ENCODE assay signal across 1 fruit fly cellular context in the genomic region with DNA sequence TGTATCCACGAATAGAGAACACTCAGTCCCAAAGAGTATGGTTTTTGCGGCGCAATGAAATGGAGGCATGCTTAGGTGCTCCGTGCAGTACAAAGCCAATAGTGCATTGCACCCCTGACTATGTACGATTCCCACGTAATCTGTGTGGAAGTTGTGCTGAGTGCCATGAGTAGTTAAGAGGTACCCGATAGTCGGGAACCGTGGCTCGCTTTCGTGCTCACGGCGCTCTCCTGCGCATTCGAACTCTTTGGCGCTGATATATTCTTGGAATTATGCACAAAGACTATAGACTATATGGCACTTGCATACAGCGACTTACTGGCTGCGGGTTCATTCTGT.
TF ChIP-seq lines count a peak whose summit lies in the region.

No protein-coding gene starts in this region.

TF ChIP-seq in whole organism, embryonic, 481 proteins besides CTCF, POLR2A, EP300 and RAD21 (continued from another document):
- TF ChIP-seq CG7987 (GFP tag; optimal IDR thresholded peaks at IDR 0.05; lab: Kevin White, UChicago) (no peak), dati (GFP tag; IDR thresholded peaks at IDR 0.05; lab: Robert Waterston, UW) (no peak), CHES-1-like (GFP tag; optimal IDR thresholded peaks at IDR 0.05; lab: Kevin White, UChicago) (peak; percentile 16), ind (GFP tag; optimal IDR thresholded peaks at IDR 0.05; lab: Kevin White, UChicago) (no peak), cato (GFP tag; optimal IDR thresholded peaks at IDR 0.05; lab: Kevin White, UChicago; ENCODE audit: borderline replicate concordance) (no peak), grn (GFP tag; optimal IDR thresholded peaks at IDR 0.05; lab: Kevin White, UChicago) (no peak), CG14441 (GFP tag; IDR thresholded peaks at IDR 0.05; lab: Robert Waterston, UW) (0 out of 2 replicates have a peak, but pooled peaks have one; percentile 33), Opbp (GFP tag; IDR thresholded peaks at IDR 0.05; lab: Robert Waterston, UW; ENCODE audit: partially characterized antibody) (no peak), NC2β (GFP tag; optimal IDR thresholded peaks at IDR 0.05; lab: Kevin White, UChicago) (no peak), CG1603 (tag; optimal IDR thresholded peaks at IDR 0.05; lab: Kevin White, UChicago) (peak; percentile 37), CrebB (tag; optimal IDR thresholded peaks at IDR 0.05; lab: Kevin White, UChicago) (no peak), Bgb (GFP tag; IDR thresholded peaks at IDR 0.05; lab: Robert Waterston, UW; ENCODE audit: partially characterized antibody) (no peak), PHDP (tag; optimal IDR thresholded peaks at IDR 0.05; lab: Kevin White, UChicago) (no peak), toy (GFP tag; IDR thresholded peaks at IDR 0.05; lab: Robert Waterston, UW) (no peak), HHEX (GFP tag; optimal IDR thresholded peaks at IDR 0.05; lab: Kevin White, UChicago) (no peak), CG3995 (GFP tag; optimal IDR thresholded peaks at IDR 0.05; lab: Kevin White, UChicago) (no peak), CG2875 (GFP tag; optimal IDR thresholded peaks at IDR 0.05; lab: Kevin White, UChicago) (no peak), croc (GFP tag; conservative IDR thresholded peaks at IDR 0.05; lab: Robert Waterston, UW) (no peak), CG2889 (GFP tag; IDR thresholded peaks at IDR 0.05; lab: Robert Waterston, UW) (no peak), Blimp-1 (GFP tag; optimal IDR thresholded peaks at IDR 0.05; lab: Kevin White, UChicago) (no peak), Neu2 (GFP tag; optimal IDR thresholded peaks at IDR 0.05; lab: Kevin White, UChicago; ENCODE audit: borderline replicate concordance) (no peak), CG17829 (tag; optimal IDR thresholded peaks at IDR 0.05; lab: Kevin White, UChicago) (no peak), CG31224 (GFP tag; IDR thresholded peaks at IDR 0.05; lab: Robert Waterston, UW) (no peak), pzg (GFP tag; optimal IDR thresholded peaks at IDR 0.05; lab: Kevin White, UChicago) (no peak), chif (GFP tag; optimal IDR thresholded peaks at IDR 0.05; lab: Kevin White, UChicago) (no peak), her (GFP tag; optimal IDR thresholded peaks at IDR 0.05; lab: Kevin White, UChicago) (no peak), CG9609 (GFP tag; optimal IDR thresholded peaks at IDR 0.05; lab: Kevin White, UChicago) (no peak), CG14050 (GFP tag; IDR thresholded peaks at IDR 0.05; lab: Robert Waterston, UW) (no peak), CG31441 (GFP tag; IDR thresholded peaks at IDR 0.05; lab: Robert Waterston, UW) (no peak), zf30C (GFP tag; optimal IDR thresholded peaks at IDR 0.05; lab: Kevin White, UChicago) (no peak), CG31388 (GFP tag; optimal IDR thresholded peaks at IDR 0.05; lab: Kevin White, UChicago) (no peak), CG12155 (GFP tag; optimal IDR thresholded peaks at IDR 0.05; lab: Kevin White, UChicago) (no peak), E2f1 (GFP tag; IDR thresholded peaks at IDR 0.05; lab: Robert Waterston, UW) (no peak), kay (GFP tag; optimal IDR thresholded peaks at IDR 0.05; lab: Kevin White, UChicago) (no peak), Six4 (GFP tag; optimal IDR thresholded peaks at IDR 0.05; lab: Kevin White, UChicago) (no peak), CG7786 (GFP tag; optimal IDR thresholded peaks at IDR 0.05; lab: Kevin White, UChicago) (no peak), so (GFP tag; IDR thresholded peaks at IDR 0.05; lab: Robert Waterston, UW) (no peak), CG10366 (GFP tag; IDR thresholded peaks at IDR 0.05; lab: Robert Waterston, UW) (no peak), Lim3 (GFP tag; IDR thresholded peaks at IDR 0.05; lab: Robert Waterston, UW) (no peak), nom (GFP tag; optimal IDR thresholded peaks at IDR 0.05; lab: Kevin White, UChicago) (peak; percentile 62), Nf-YB (GFP tag; optimal IDR thresholded peaks at IDR 0.05; lab: Kevin White, UChicago) (no peak), CG17361 (GFP tag; IDR thresholded peaks at IDR 0.05; lab: Robert Waterston, UW) (0 out of 3 replicates have a peak, but pooled peaks have one; percentile 29), odd (GFP tag; optimal IDR thresholded peaks at IDR 0.05; lab: Kevin White, UChicago) (no peak), abd-A (tag; optimal IDR thresholded peaks at IDR 0.05; lab: Kevin White, UChicago) (no peak), ems (GFP tag; optimal IDR thresholded peaks at IDR 0.05; lab: Kevin White, UChicago) (no peak), CG11560 (tag; IDR thresholded peaks at IDR 0.05; lab: Robert Waterston, UW) (no peak), tap (tag; optimal IDR thresholded peaks at IDR 0.05; lab: Kevin White, UChicago) (no peak), fu2 (GFP tag; optimal IDR thresholded peaks at IDR 0.05; lab: Kevin White, UChicago) (no peak), oc (tag; optimal IDR thresholded peaks at IDR 0.05; lab: Kevin White, UChicago) (no peak), h (optimal IDR thresholded peaks at IDR 0.05; lab: Kevin White, UChicago) (no peak), Atf-2 (GFP tag; optimal IDR thresholded peaks at IDR 0.05; lab: Kevin White, UChicago) (no peak), CG1647 (GFP tag; optimal IDR thresholded peaks at IDR 0.05; lab: Kevin White, UChicago) (no peak), CG17568 (GFP tag; optimal IDR thresholded peaks at IDR 0.05; lab: Kevin White, UChicago) (no peak), CG12942 (GFP tag; optimal IDR thresholded peaks at IDR 0.05; lab: Kevin White, UChicago) (no peak), da (GFP tag; optimal IDR thresholded peaks at IDR 0.05; lab: Kevin White, UChicago) (no peak), CG12769 (tag; optimal IDR thresholded peaks at IDR 0.05; lab: Kevin White, UChicago) (peak; percentile 33), Deaf1 (tag; optimal IDR thresholded peaks at IDR 0.05; lab: Kevin White, UChicago) (no peak), dan (GFP tag; IDR thresholded peaks at IDR 0.05; lab: Robert Waterston, UW) (no peak), fd64A (GFP tag; optimal IDR thresholded peaks at IDR 0.05; lab: Kevin White, UChicago) (no peak), unpg (GFP tag; optimal IDR thresholded peaks at IDR 0.05; lab: Kevin White, UChicago) (no peak), fd3F (GFP tag; optimal IDR thresholded peaks at IDR 0.05; lab: Kevin White, UChicago) (no peak), CG4282 (GFP tag; optimal IDR thresholded peaks at IDR 0.05; lab: Kevin White, UChicago) (no peak), maf-S (GFP tag; optimal IDR thresholded peaks at IDR 0.05; lab: Kevin White, UChicago) (no peak), CG6689 (GFP tag; IDR thresholded peaks at IDR 0.05; lab: Robert Waterston, UW) (no peak), sens-2 (GFP tag; IDR thresholded peaks at IDR 0.05; lab: Robert Waterston, UW) (no peak), CG14667 (GFP tag; IDR thresholded peaks at IDR 0.05; lab: Robert Waterston, UW) (peak; percentile 27; the same call in 1 of the 2 replicates), fd96Cb (tag; optimal IDR thresholded peaks at IDR 0.05; lab: Kevin White, UChicago) (no peak), CG10321 (GFP tag; IDR thresholded peaks at IDR 0.05; lab: Robert Waterston, UW) (no peak), CG15011 (GFP tag; optimal IDR thresholded peaks at IDR 0.05; lab: Kevin White, UChicago) (no peak), CG9727 (GFP tag; optimal IDR thresholded peaks at IDR 0.05; lab: Kevin White, UChicago) (no peak), HLH4C (GFP tag; IDR thresholded peaks at IDR 0.05; lab: Robert Waterston, UW; ENCODE audit: partially characterized antibody) (0 out of 3 replicates have a peak, but pooled peaks have one; percentile 46), Camta (GFP tag; optimal IDR thresholded peaks at IDR 0.05; lab: Kevin White, UChicago) (no peak), p53 (GFP tag; optimal IDR thresholded peaks at IDR 0.05; lab: Kevin White, UChicago) (no peak), D19A (tag; optimal IDR thresholded peaks at IDR 0.05; lab: Kevin White, UChicago) (no peak), cad (GFP tag; optimal IDR thresholded peaks at IDR 0.05; lab: Kevin White, UChicago) (no peak), Lpt (GFP tag; optimal IDR thresholded peaks at IDR 0.05; lab: Kevin White, UChicago) (no peak), CG6254 (GFP tag; optimal IDR thresholded peaks at IDR 0.05; lab: Kevin White, UChicago) (no peak), hbn (GFP tag; IDR thresholded peaks at IDR 0.05; lab: Robert Waterston, UW; ENCODE audit: partially characterized antibody) (no peak), tup (GFP tag; optimal IDR thresholded peaks at IDR 0.05; lab: Kevin White, UChicago) (no peak), CG10959 (GFP tag; IDR thresholded peaks at IDR 0.05; lab: Robert Waterston, UW) (no peak)
